Fruit fly (Drosophila melanogaster) Kc167 (cell line): Measurements from ENCODE around the gene CG15443.

Experiments used
- Myc ChIP-seq: fragments of >200 bp; optimal IDR thresholded peaks from 2 replicates; lab custom pipeline; 2017; ENCODE audit warnings: missing external identifiers
- h ChIP-seq: fragments of >200 bp; optimal IDR thresholded peaks from 3 replicates; lab custom pipeline; 2018; ENCODE audit warnings: missing external identifiers
- insv ChIP-seq: fragments of >200 bp; optimal IDR thresholded peaks from 3 replicates; lab custom pipeline; 2018; ENCODE audit warnings: missing external identifiers
- ttk ChIP-seq: sonication (Bioruptor generic); optimal IDR thresholded peaks from 2 replicates; lab custom pipeline; 2017; ENCODE audit warnings: missing external identifiers

DNA sequence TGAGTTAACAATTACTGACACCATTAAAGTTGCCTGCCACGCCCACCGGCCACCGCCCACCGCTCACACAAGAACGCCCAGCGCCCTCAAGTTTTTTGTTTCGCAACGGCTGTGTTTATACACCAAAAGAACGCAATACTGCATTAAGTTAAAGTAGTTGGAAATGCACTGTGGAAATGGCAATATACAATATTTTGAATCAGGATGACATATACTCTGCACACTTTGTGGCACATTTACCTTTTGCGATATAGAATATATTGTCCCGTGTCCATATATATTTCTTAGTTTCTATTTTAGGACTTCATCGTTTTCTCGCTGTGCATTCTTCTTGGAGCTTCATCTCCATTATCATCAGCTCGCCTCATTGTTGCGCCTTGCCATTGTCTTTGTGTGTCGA is 47.2 kb downstream of the CG15443 start:
- no peak for TF ChIP-seq ttk (lab: Kevin White, UChicago)
- TF ChIP-seq insv (lab: Kevin White, UChicago) = no peak
- no peak for TF ChIP-seq h
- no peak for TF ChIP-seq Myc (lab: Kevin White, UChicago)
